Fruit fly (Drosophila melanogaster) whole organism, prepupa: ENCODE data around the gene Rab9E.

Experiments
- CG16779 ChIP-seq: fragments of 200-800 bp; sonication (Bioruptor generic); optimal IDR thresholded peaks from 3 replicates; lab custom pipeline; 2017; ENCODE audit warnings: missing biosample characterization, mild to moderate bottlenecking, missing genetic modification characterization
- fd85E ChIP-seq: fragments of 200-800 bp; sonication (Bioruptor generic); optimal IDR thresholded peaks from 3 replicates; lab custom pipeline; 2016; ENCODE audit warnings: missing biosample characterization, missing genetic modification characterization

dm6 chrX:10618491-10618890 lies 43.2 kb downstream of the Rab9E start:
- TF ChIP-seq CG16779 (tag; lab: Kevin White, UChicago): no peak
- TF ChIP-seq fd85E (GFP tag; lab: Kevin White, UChicago): no peak
